Worm (Caenorhabditis elegans): Measurements from ENCODE around the gene Y57G11C.43.

Y57G11C.43 gene

DNA sequence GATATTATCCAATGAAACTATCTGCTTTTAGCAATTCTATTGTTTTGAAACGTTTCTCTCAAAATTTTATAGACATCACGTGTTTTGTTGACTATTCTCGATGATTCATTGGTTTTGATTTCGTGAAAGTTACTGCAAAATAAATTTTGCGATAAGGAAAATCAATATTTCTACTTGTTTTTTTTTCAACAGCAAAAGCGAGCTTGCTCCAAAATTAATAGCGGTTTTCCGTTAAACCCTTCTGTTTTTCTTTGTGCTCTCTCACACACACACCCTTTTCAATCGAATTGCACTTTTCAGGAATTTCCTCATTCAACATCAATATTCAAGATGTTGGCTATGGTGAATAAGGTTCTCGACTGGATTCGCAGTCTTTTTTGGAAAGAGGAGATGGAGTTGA is 28.6 kb downstream of the Y57G11C.43 start, which contains the start of gene arl-8:
Gene arl-8, plus strand, starts transcription at position 301 of the 400 bp plus-strand sequence.
- TF ChIP-seq dao-5 (tag; optimal IDR thresholded peaks at IDR 0.05) (no peak), him-1 (tag; optimal IDR thresholded peaks at IDR 0.05) (no peak)

DNA sequence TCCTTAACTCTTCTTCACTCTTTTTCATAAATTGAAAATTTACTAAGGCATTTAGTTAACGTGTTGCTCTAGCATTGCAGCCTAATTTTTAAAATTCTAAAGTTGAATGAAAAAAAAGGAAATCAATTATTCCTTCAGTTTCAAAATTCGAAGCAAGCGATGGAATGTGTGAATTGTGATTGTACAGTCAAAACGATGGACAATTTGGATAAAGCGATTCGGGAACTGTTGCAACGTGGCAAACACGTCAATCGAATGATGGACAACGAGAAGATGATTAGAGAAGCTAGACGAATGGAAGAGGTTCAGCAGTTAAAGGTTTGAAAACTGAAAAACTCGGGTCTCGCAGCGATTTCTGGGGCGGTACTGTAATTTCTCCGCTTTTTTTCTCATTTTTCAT is 29.9 kb downstream of the Y57G11C.43 start, which contains the start of gene Y57G11C.14:
Gene Y57G11C.14, plus strand, starts transcription at position 126 of the 400 bp plus-strand sequence.
- no peak for TF ChIP-seq him-1 (tag; optimal IDR thresholded peaks at IDR 0.05)
- TF ChIP-seq W03F9.2 (tag; optimal IDR thresholded peaks at IDR 0.05) = no peak
- TF ChIP-seq dao-5 (tag; optimal IDR thresholded peaks at IDR 0.05) = no peak

DNA sequence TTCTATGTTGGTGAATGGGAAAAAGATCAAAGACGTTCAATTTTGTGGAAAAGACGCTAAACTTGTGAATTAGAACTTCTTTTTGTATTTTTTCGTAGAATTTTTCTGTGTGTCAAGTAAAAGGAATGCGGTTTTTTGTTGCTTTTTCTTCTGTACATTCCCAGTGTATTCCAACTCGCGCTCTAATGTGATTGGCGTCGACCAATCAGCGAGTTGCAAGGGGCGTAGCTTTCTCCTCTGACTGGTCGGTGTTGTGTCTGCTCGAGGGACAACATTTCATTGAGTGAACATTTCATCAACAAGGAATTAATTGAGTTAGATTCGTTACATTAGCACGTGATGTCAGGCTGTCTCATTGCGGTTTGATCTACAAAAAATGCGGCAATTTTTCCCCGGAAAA is 31.7 kb downstream of the Y57G11C.43 start:
- no peak for TF ChIP-seq W03F9.2 (tag; optimal IDR thresholded peaks at IDR 0.05)
- no peak for TF ChIP-seq dao-5 (tag; optimal IDR thresholded peaks at IDR 0.05)
- no peak for TF ChIP-seq him-1 (tag; optimal IDR thresholded peaks at IDR 0.05)

DNA sequence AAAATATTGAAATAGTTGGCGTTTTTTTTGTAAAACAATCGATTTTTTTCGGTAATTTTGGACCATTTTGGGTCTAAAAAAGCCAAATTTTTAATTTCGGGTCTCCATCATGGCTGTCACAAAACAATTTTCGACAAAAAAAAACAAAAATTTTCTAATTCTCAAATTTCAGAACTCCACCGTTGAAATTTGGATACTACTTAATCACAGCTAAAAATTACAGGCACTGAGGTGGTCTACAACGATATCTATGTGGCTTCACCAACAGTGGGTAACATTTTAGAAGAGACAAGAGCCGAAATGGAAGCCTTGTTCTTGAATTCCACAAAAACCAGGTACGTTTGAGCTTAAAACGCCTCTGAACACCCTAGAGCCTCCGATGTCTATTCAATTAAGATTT is 33.1 kb downstream of the Y57G11C.43 start, which contains the start of gene Y57G11C.1142:
Gene Y57G11C.1142, plus strand, starts transcription at position 301 of the 400 bp plus-strand sequence.
- TF ChIP-seq W03F9.2 (tag; optimal IDR thresholded peaks at IDR 0.05) = no peak
- no peak for TF ChIP-seq dao-5 (tag; optimal IDR thresholded peaks at IDR 0.05)
- TF ChIP-seq him-1 (tag; optimal IDR thresholded peaks at IDR 0.05) = no peak

DNA sequence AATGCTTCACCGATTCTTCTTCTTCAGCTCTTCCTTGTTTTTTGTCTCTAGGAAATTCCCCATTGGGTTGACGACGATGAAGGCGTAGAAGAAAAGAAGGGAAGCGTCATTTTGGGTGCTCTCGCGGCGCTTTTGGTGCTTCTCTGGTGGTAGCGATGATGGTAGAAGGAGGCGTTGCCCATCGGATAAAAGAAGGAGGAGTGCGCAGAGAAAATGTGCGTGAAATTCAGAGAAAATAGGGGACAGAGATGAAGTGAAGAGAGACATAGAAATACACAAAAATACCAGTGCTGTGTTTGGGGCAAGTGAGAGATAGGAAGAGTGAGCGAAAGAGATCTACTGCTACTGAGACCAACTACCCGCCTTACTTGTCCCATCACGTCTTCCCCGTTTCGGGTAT is 37.7 kb downstream of the Y57G11C.43 start, which contains the start of gene oig-5:
Gene oig-5, plus strand, starts transcription at position 301 of the 400 bp plus-strand sequence.
- no peak for TF ChIP-seq W03F9.2 (tag; optimal IDR thresholded peaks at IDR 0.05)
- TF ChIP-seq dao-5 (tag; optimal IDR thresholded peaks at IDR 0.05) = no peak
- no peak for TF ChIP-seq him-1 (tag; optimal IDR thresholded peaks at IDR 0.05)

DNA sequence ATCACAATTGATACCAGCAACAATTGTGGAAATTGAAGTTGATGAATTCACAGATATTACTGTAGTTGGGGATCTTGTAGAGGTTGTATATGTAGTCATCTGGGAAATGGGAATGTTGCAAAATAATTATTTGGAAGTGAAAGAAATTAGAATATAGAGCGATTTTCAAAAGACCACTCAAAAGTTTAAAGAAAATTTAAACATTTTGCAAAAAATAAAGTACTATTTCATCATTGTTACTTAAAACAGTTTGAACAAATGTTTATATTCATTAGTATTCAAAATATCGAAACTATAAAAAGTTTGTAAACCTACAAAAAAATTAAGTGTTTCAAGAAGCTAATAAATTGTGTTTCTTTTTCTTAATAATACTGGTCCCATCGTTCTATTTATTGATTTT is 47.0 kb downstream of the Y57G11C.43 start, which contains the start of gene Y57G11C.46:
Gene Y57G11C.46, minus strand, starts transcription at position 101 of the 400 bp plus-strand sequence.
- no peak for TF ChIP-seq dao-5 (tag; optimal IDR thresholded peaks at IDR 0.05)
- no peak for TF ChIP-seq him-1 (tag; optimal IDR thresholded peaks at IDR 0.05)
- TF ChIP-seq W03F9.2 (tag; optimal IDR thresholded peaks at IDR 0.05) = no peak
